Worm (Caenorhabditis elegans): ENCODE results near the gene sra-12.

DNA sequence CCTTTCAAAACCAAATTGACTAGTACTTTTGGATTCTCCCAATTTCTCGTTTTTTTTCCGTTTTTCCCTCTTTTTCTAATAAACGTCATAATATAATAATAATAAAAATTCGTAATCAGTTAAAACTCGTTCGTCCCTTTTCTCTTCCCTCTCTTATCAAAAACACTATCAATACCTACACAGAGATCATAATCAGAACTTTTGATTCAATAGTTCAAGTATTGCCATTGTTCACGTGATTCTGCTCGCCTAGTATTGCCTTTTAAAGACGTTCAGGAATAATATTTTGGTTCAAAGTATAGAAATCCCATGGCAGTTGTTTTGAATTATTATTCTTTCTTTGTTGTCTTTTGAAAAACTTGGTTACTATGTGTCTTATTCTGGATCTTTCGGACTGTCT is 20.4 kb upstream of the sra-12 start:
- TF ChIP-seq sem-2 (GFP tag; optimal IDR thresholded peaks at IDR 0.05) = no peak
- no peak for TF ChIP-seq nhr-76 (tag; optimal IDR thresholded peaks at IDR 0.05)
- no peak for TF ChIP-seq ztf-11 (tag; optimal IDR thresholded peaks at IDR 0.05)
